4 worm cellular contexts compared by ENCODE assay signal in the genomic region with DNA sequence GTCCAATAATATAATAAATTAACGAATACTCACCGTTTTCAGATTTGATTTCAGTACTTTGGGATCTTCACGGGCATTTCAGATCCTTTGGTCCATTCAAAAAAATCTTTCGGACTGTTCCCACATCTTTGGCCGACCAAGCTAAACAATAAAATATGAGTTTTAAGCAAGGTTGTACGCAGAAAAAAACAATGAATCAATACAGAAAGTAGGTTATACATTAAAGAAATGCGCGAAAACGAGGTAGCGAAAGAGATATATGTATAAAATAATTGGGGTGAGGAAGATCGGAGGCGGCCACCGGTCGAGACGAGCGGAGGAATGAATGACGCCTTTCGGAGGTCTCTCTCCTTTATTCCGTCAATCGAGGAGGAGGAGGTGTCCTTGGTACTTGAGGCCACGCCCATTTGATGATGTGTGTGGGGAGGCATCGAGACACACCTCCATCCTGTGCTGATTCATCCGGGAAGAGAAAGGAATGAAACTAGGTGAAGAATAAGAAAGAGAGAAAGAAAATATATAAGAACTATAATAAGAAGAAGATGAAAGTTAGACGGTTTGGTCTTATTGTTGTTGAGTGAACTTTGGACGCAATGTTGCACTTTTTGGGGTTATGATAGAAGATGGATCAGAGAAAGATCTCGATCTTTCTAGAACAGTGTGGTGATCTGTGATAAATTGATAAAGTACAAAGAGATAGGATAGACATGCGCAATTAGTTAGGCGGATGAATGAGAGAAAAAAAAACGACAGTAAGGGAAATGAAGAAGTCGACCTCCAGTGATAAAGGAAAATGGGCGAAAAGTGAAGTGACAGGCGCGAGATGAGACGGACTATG.
TF ChIP-seq lines count a peak whose summit lies in the region.

No protein-coding gene starts in this region.

TF ChIP-seq in whole organism, L1 larva, 84 proteins besides CTCF, POLR2A, EP300 and RAD21 (continued from another document and continues in another):
- TF ChIP-seq blmp-1 (tag; optimal IDR thresholded peaks at IDR 0.05; lab: Kevin White, UChicago) (peak; percentile 98), lir-3 (tag; optimal IDR thresholded peaks at IDR 0.05; lab: Kevin White, UChicago; ENCODE audit: poor library complexity) (no peak), nhr-77 (tag; optimal IDR thresholded peaks at IDR 0.05; lab: Kevin White, UChicago) (no peak), sox-4 (tag; optimal IDR thresholded peaks at IDR 0.05; lab: Kevin White, UChicago) (no peak), sptf-1 (tag; optimal IDR thresholded peaks at IDR 0.05; lab: Kevin White, UChicago) (no peak), egl-13 (tag; optimal IDR thresholded peaks at IDR 0.05; lab: Kevin White, UChicago) (no peak), unc-30 (tag; optimal IDR thresholded peaks at IDR 0.05; lab: Kevin White, UChicago) (no peak), dsc-1 (tag; optimal IDR thresholded peaks at IDR 0.05; lab: Kevin White, UChicago) (no peak), nhr-11 (tag; optimal IDR thresholded peaks at IDR 0.05; lab: Kevin White, UChicago) (no peak), nhr-237 (tag; optimal IDR thresholded peaks at IDR 0.05; lab: Kevin White, UChicago) (no peak), ets-5 (GFP tag; IDR thresholded peaks at IDR 0.05; lab: Robert Waterston, UW) (no peak), lin-39 (tag; optimal IDR thresholded peaks at IDR 0.05; lab: Kevin White, UChicago) (no peak), snu-23 (GFP tag; optimal IDR thresholded peaks at IDR 0.05; lab: Kevin White, UChicago) (peak; percentile 46), hpl-2 (GFP tag; optimal IDR thresholded peaks at IDR 0.05; lab: Kevin White, UChicago) (no peak), snpc-4 (tag; optimal IDR thresholded peaks at IDR 0.05; lab: Kevin White, UChicago) (no peak), ceh-82 (tag; optimal IDR thresholded peaks at IDR 0.05; lab: Kevin White, UChicago) (no peak), aly-2 (tag; optimal IDR thresholded peaks at IDR 0.05; lab: Kevin White, UChicago) (no peak), ceh-8 (GFP tag; optimal IDR thresholded peaks at IDR 0.05; lab: Kevin White, UChicago) (no peak), isw-1 (GFP tag; IDR thresholded peaks at IDR 0.05; lab: Robert Waterston, UW) (no peak), grh-1 (GFP tag; IDR thresholded peaks at IDR 0.05; lab: Robert Waterston, UW) (no peak), zag-1 (tag; optimal IDR thresholded peaks at IDR 0.05; lab: Kevin White, UChicago) (no peak), ceh-88 (GFP tag; IDR thresholded peaks at IDR 0.05; lab: Robert Waterston, UW) (no peak), lin-35 (GFP tag; optimal IDR thresholded peaks at IDR 0.05; lab: Kevin White, UChicago) (peak in 1 of 2 experiments; percentile 10), egl-27 (tag; optimal IDR thresholded peaks at IDR 0.05; lab: Kevin White, UChicago) (no peak), lsy-2 (tag; optimal IDR thresholded peaks at IDR 0.05; lab: Kevin White, UChicago) (no peak), nhr-28 (tag; optimal IDR thresholded peaks at IDR 0.05; lab: Kevin White, UChicago) (no peak), fkh-8 (tag; optimal IDR thresholded peaks at IDR 0.05; lab: Kevin White, UChicago) (no peak), C04F5.9 (tag; optimal IDR thresholded peaks at IDR 0.05; lab: Kevin White, UChicago) (no peak), efl-1 (optimal IDR thresholded peaks at IDR 0.05; lab: Kevin White, UChicago) (no peak), efl-1 (GFP tag; optimal IDR thresholded peaks at IDR 0.05 in 1 of 2; lab: Kevin White, UChicago) (no peak), ztf-11 (tag; optimal IDR thresholded peaks at IDR 0.05; lab: Kevin White, UChicago) (no peak), nhr-20 (tag; optimal IDR thresholded peaks at IDR 0.05; lab: Kevin White, UChicago) (peak; percentile 66)

TF ChIP-seq in whole organism, L2 larva, 48 proteins besides CTCF, POLR2A, EP300 and RAD21 (continued from another document):
- TF ChIP-seq ceh-16 (tag; optimal IDR thresholded peaks at IDR 0.05; lab: Kevin White, UChicago) (peak; percentile 64), Y55F3AM.14 (GFP tag; optimal IDR thresholded peaks at IDR 0.05; lab: Kevin White, UChicago) (no peak), dmd-4 (tag; optimal IDR thresholded peaks at IDR 0.05; lab: Kevin White, UChicago) (no peak), fos-1 (tag; optimal IDR thresholded peaks at IDR 0.05; lab: Kevin White, UChicago) (peak; percentile 55), nhr-25 (tag; optimal IDR thresholded peaks at IDR 0.05; lab: Kevin White, UChicago) (peak; percentile 43), nhr-21 (tag; optimal IDR thresholded peaks at IDR 0.05; lab: Kevin White, UChicago) (peak; percentile 93), mdl-1 (tag; optimal IDR thresholded peaks at IDR 0.05; lab: Kevin White, UChicago) (no peak)

TF ChIP-seq in whole organism, L3 larva, 47 proteins besides CTCF, POLR2A, EP300 and RAD21 (continued from another document):
- TF ChIP-seq lsy-12 (tag; optimal IDR thresholded peaks at IDR 0.05; lab: Kevin White, UChicago) (peak; percentile 25), tbx-2 (tag; optimal IDR thresholded peaks at IDR 0.05; lab: Kevin White, UChicago) (peak; percentile 4)

TF ChIP-seq in whole organism, L4 larva, 104 proteins besides CTCF, POLR2A, EP300 and RAD21 (continued from another document):
- TF ChIP-seq lsy-2 (tag; optimal IDR thresholded peaks at IDR 0.05; lab: Kevin White, UChicago): peak in 1 of 2 experiments; percentile 60
- peak; percentile 8 for TF ChIP-seq jun-1 (tag; optimal IDR thresholded peaks at IDR 0.05; lab: Kevin White, UChicago)
- TF ChIP-seq dpl-1 (GFP tag; optimal IDR thresholded peaks at IDR 0.05; lab: Kevin White, UChicago): peak; percentile 8
- TF ChIP-seq set-16 (GFP tag; IDR thresholded peaks at IDR 0.05; lab: Robert Waterston, UW): peak; percentile 48; the same call in 1 of the 2 replicates
- TF ChIP-seq dve-1 (tag; optimal IDR thresholded peaks at IDR 0.05; lab: Kevin White, UChicago; ENCODE audit: insufficient read depth): peak; percentile 51
- TF ChIP-seq hlh-11 (tag; optimal IDR thresholded peaks at IDR 0.05; lab: Kevin White, UChicago): peak; percentile 43
- TF ChIP-seq mxl-3 (GFP tag; optimal IDR thresholded peaks at IDR 0.05; lab: Kevin White, UChicago): peak; percentile 17
- peak; percentile 43 for TF ChIP-seq nhr-28 (tag; optimal IDR thresholded peaks at IDR 0.05; lab: Kevin White, UChicago)
- peak; percentile 40 for TF ChIP-seq rbr-2 (tag; optimal IDR thresholded peaks at IDR 0.05; lab: Kevin White, UChicago)
- TF ChIP-seq mdl-1 (tag; optimal IDR thresholded peaks at IDR 0.05; lab: Kevin White, UChicago): peak in 1 of 2 experiments; percentile 43
- TF ChIP-seq dmd-6 (GFP tag; IDR thresholded peaks at IDR 0.05; lab: Robert Waterston, UW): 0 out of 2 replicates have a peak, but pooled peaks have one; percentile 13
- no peak for TF ChIP-seq hif-1 (tag; optimal IDR thresholded peaks at IDR 0.05; lab: Kevin White, UChicago)
- peak; percentile 42 for TF ChIP-seq hlh-30 (tag; optimal IDR thresholded peaks at IDR 0.05; lab: Kevin White, UChicago; ENCODE audit: insufficient read depth)
